Fruit fly (Drosophila melanogaster) whole organism, embryonic: Measurements from ENCODE around the gene plum.

Experiments
- ATbp ChIP-seq: fragments of 200-800 bp; sonication (Bioruptor generic); optimal IDR thresholded peaks from 2 replicates; lab custom pipeline; 2017; ENCODE audit warnings: missing biosample characterization, mild to moderate bottlenecking, missing genetic modification characterization, missing genetic modification reagents
- Adf1 ChIP-seq: fragments of 200-800 bp; sonication (Bioruptor generic); IDR thresholded peaks from 2 replicates; pipeline ENCODE4 v1.3.6; 2022; ENCODE audit warnings: missing biosample characterization, missing genetic modification characterization
- Antp ChIP-seq: fragments of 200-800 bp; sonication (Bioruptor generic); optimal IDR thresholded peaks from 3 replicates; lab custom pipeline; 2016; ENCODE audit warnings: missing biosample characterization, missing genetic modification characterization
- CG10431 ChIP-seq: fragments of 200-800 bp; sonication (Bioruptor generic); optimal IDR thresholded peaks from 3 replicates; lab custom pipeline; 2018; ENCODE audit warnings: missing biosample characterization, mild to moderate bottlenecking, missing genetic modification characterization
- CG10543 ChIP-seq: fragments of 200-800 bp; sonication (Bioruptor generic); optimal IDR thresholded peaks from 3 replicates; lab custom pipeline; 2017; ENCODE audit warnings: missing biosample characterization, mild to moderate bottlenecking, missing genetic modification characterization, moderate library complexity
- CG12219 ChIP-seq: fragments of 200-800 bp; sonication (Bioruptor generic); optimal IDR thresholded peaks from 3 replicates; lab custom pipeline; 2018; ENCODE audit warnings: missing biosample characterization, mild to moderate bottlenecking, missing genetic modification characterization
- CG1603 ChIP-seq: fragments of 200-800 bp; sonication (Bioruptor generic); optimal IDR thresholded peaks from 2 replicates; lab custom pipeline; 2019; ENCODE audit warnings: missing biosample characterization, mild to moderate bottlenecking, missing genetic modification characterization, moderate library complexity
- CG16863 ChIP-seq: fragments of 200-800 bp; sonication (Bioruptor generic); optimal IDR thresholded peaks from 3 replicates; lab custom pipeline; 2016; ENCODE audit warnings: missing biosample characterization, missing genetic modification characterization
- CG17359 ChIP-seq: fragments of 200-800 bp; sonication (Bioruptor generic); optimal IDR thresholded peaks from 3 replicates; lab custom pipeline; 2018; ENCODE audit warnings: missing biosample characterization, mild to moderate bottlenecking, missing genetic modification characterization, moderate library complexity
- CG17802 ChIP-seq: fragments of 200-800 bp; sonication (Bioruptor generic); optimal IDR thresholded peaks from 2 replicates; lab custom pipeline; 2018; ENCODE audit warnings: missing biosample characterization, mild to moderate bottlenecking, missing genetic modification characterization, moderate library complexity
- CG17912 ChIP-seq: fragments of 200-800 bp; sonication (Bioruptor generic); optimal IDR thresholded peaks from 2 replicates; lab custom pipeline; 2018; ENCODE audit warnings: missing biosample characterization, mild to moderate bottlenecking, missing genetic modification characterization
- CG2678 ChIP-seq: fragments of 200-800 bp; sonication (Bioruptor generic); optimal IDR thresholded peaks from 3 replicates; lab custom pipeline; 2019; ENCODE audit warnings: missing biosample characterization, mild to moderate bottlenecking, missing genetic modification characterization, moderate library complexity
- CG6791 ChIP-seq: fragments of 200-800 bp; sonication (Bioruptor generic); IDR thresholded peaks from 3 replicates; pipeline ENCODE4 v1.3.6; 2022; ENCODE audit warnings: missing biosample characterization, missing genetic modification characterization; ENCODE audit not compliant: partially characterized antibody
- CG6854 ChIP-seq: fragments of 200-800 bp; sonication (Bioruptor generic); optimal IDR thresholded peaks from 3 replicates; lab custom pipeline; 2017; ENCODE audit warnings: missing biosample characterization, mild to moderate bottlenecking, missing genetic modification characterization
- CG7271 ChIP-seq: fragments of 200-800 bp; sonication (Bioruptor generic); optimal IDR thresholded peaks from 2 replicates; lab custom pipeline; 2018; ENCODE audit warnings: missing biosample characterization, mild to moderate bottlenecking, missing genetic modification characterization, moderate library complexity
- CG7357 ChIP-seq: fragments of 200-800 bp; sonication (Bioruptor generic); IDR thresholded peaks from 3 replicates; pipeline ENCODE4 v1.3.6; 2022; ENCODE audit warnings: missing biosample characterization, missing genetic modification characterization
- CG9727 ChIP-seq: fragments of 200-800 bp; sonication (Bioruptor generic); optimal IDR thresholded peaks from 3 replicates; lab custom pipeline; 2017; ENCODE audit warnings: missing biosample characterization, mild to moderate bottlenecking, missing genetic modification characterization
- CG9817 ChIP-seq: fragments of 200-800 bp; sonication (Bioruptor generic); optimal IDR thresholded peaks from 2 replicates; lab custom pipeline; 2018; ENCODE audit warnings: missing biosample characterization, mild to moderate bottlenecking, missing genetic modification characterization, moderate library complexity
- CG9876 ChIP-seq: fragments of 200-800 bp; sonication (Bioruptor generic); optimal IDR thresholded peaks from 2 replicates; lab custom pipeline; 2016; ENCODE audit warnings: missing biosample characterization, missing genetic modification characterization
- Doc3 ChIP-seq: fragments of 200-800 bp; sonication (Bioruptor generic); IDR thresholded peaks from 3 replicates; pipeline ENCODE4 v1.3.6; 2022; ENCODE audit warnings: missing biosample characterization, missing genetic modification characterization; ENCODE audit not compliant: partially characterized antibody
- E2f2 ChIP-seq: fragments of 200-800 bp; sonication (Bioruptor generic); IDR thresholded peaks from 2 replicates; pipeline ENCODE4 v1.3.6; 2022; ENCODE audit warnings: missing biosample characterization, missing genetic modification characterization
- Fer1 ChIP-seq: fragments of 200-800 bp; sonication (Bioruptor generic); optimal IDR thresholded peaks from 2 replicates; lab custom pipeline; 2017; ENCODE audit warnings: missing biosample characterization, mild to moderate bottlenecking, missing genetic modification characterization
- HLH54F ChIP-seq: fragments of 200-800 bp; sonication (Bioruptor generic); optimal IDR thresholded peaks from 3 replicates; lab custom pipeline; 2016; ENCODE audit warnings: missing biosample characterization, missing genetic modification characterization
- PHDP ChIP-seq: fragments of 200-800 bp; sonication (Bioruptor generic); optimal IDR thresholded peaks from 3 replicates; lab custom pipeline; 2018; ENCODE audit warnings: missing biosample characterization, mild to moderate bottlenecking, missing genetic modification characterization, moderate library complexity
- Scr ChIP-seq: fragments of 200-800 bp; sonication (Bioruptor generic); IDR thresholded peaks from 2 replicates; pipeline ENCODE4 v1.3.6; 2022; ENCODE audit warnings: missing biosample characterization, missing genetic modification characterization; ENCODE audit not compliant: partially characterized antibody
- Spps ChIP-seq: fragments of 200-800 bp; sonication (Bioruptor generic); optimal IDR thresholded peaks from 2 replicates; lab custom pipeline; 2018; ENCODE audit warnings: missing biosample characterization, mild to moderate bottlenecking, missing genetic modification characterization
- Stat92E ChIP-seq, 3 experiments: fragments of >200 bp in 2 of 3; fragments of 200-800 bp in 1 of 3; sonication (Bioruptor generic) in 1 of 3; optimal IDR thresholded peaks; 2 replicates each; lab custom pipeline; 2017 to 2019; ENCODE audit warnings: missing biosample characterization in 3 of 3, missing genetic modification characterization in 3 of 3, mild to moderate bottlenecking in 1 of 3, moderate library complexity in 1 of 3
- Xbp1 ChIP-seq: fragments of 200-800 bp; sonication (Bioruptor generic); optimal IDR thresholded peaks from 3 replicates; lab custom pipeline; 2016; ENCODE audit warnings: missing biosample characterization, mild to moderate bottlenecking, missing genetic modification characterization
- abd-A ChIP-seq: fragments of 200-800 bp; sonication (Bioruptor generic); optimal IDR thresholded peaks from 3 replicates; lab custom pipeline; 2019; ENCODE audit warnings: missing biosample characterization, mild to moderate bottlenecking, missing genetic modification characterization, moderate library complexity
- aop ChIP-seq: fragments of 200-800 bp; sonication (Bioruptor generic); IDR thresholded peaks from 2 replicates; pipeline ENCODE4 v1.3.6; 2022; ENCODE audit warnings: missing biosample characterization, missing genetic modification characterization
- ara ChIP-seq: fragments of 200-800 bp; sonication (Bioruptor generic); IDR thresholded peaks from 2 replicates; pipeline ENCODE4 v1.3.6; 2022; ENCODE audit warnings: missing biosample characterization, missing genetic modification characterization
- bsh ChIP-seq, 2 experiments: fragments of 200-800 bp; sonication (Bioruptor generic); optimal IDR thresholded peaks; 2 replicates each; lab custom pipeline; 2017 to 2018; ENCODE audit warnings: mild to moderate bottlenecking in 2 of 2, missing biosample characterization in 2 of 2, missing genetic modification characterization in 2 of 2, moderate library complexity in 1 of 2
- btn ChIP-seq: fragments of 200-800 bp; sonication (Bioruptor generic); optimal IDR thresholded peaks from 2 replicates; lab custom pipeline; 2016; ENCODE audit warnings: missing biosample characterization, missing genetic modification characterization
- cato ChIP-seq: fragments of 200-800 bp; sonication (Bioruptor generic); optimal IDR thresholded peaks from 2 replicates; lab custom pipeline; 2016; ENCODE audit warnings: missing biosample characterization, missing genetic modification characterization, borderline replicate concordance
- chinmo ChIP-seq: fragments of 200-800 bp; sonication (Bioruptor generic); IDR thresholded peaks from 4 replicates; pipeline ENCODE4 v1.3.6; 2022; ENCODE audit warnings: missing biosample characterization, missing genetic modification characterization; ENCODE audit not compliant: partially characterized antibody
- ci ChIP-seq: fragments of 200-800 bp; sonication (Bioruptor generic); IDR thresholded peaks from 3 replicates; pipeline ENCODE4 v1.3.6; 2022; ENCODE audit warnings: missing biosample characterization, missing genetic modification characterization
- dan ChIP-seq: fragments of 200-800 bp; sonication (Bioruptor generic); IDR thresholded peaks from 2 replicates; pipeline ENCODE4 v1.3.6; 2022; ENCODE audit warnings: missing biosample characterization, missing genetic modification characterization
- emc ChIP-seq: fragments of 200-800 bp; sonication (Bioruptor generic); optimal IDR thresholded peaks from 2 replicates; lab custom pipeline; 2016; ENCODE audit warnings: missing biosample characterization, missing genetic modification characterization
- gt ChIP-seq: fragments of 200-800 bp; sonication (Bioruptor generic); IDR thresholded peaks from 2 replicates; pipeline ENCODE4 v1.3.6; 2022; ENCODE audit warnings: missing biosample characterization, missing genetic modification characterization
- ham ChIP-seq: fragments of 200-800 bp; sonication (Bioruptor generic); IDR thresholded peaks from 2 replicates; pipeline ENCODE4 v1.3.6; 2022; ENCODE audit warnings: missing biosample characterization, missing genetic modification characterization
- mam ChIP-seq: fragments of 200-800 bp; sonication (Bioruptor generic); optimal IDR thresholded peaks from 3 replicates; lab custom pipeline; 2016; ENCODE audit warnings: missing biosample characterization, missing genetic modification characterization
- nerfin-2 ChIP-seq: fragments of 200-800 bp; sonication (Bioruptor generic); IDR thresholded peaks from 2 replicates; pipeline ENCODE4 v1.3.6; 2022; ENCODE audit warnings: missing biosample characterization, missing genetic modification characterization; ENCODE audit not compliant: partially characterized antibody
- pita ChIP-seq: fragments of 200-800 bp; sonication (Bioruptor generic); optimal IDR thresholded peaks from 2 replicates; lab custom pipeline; 2017; ENCODE audit warnings: missing biosample characterization, mild to moderate bottlenecking, missing genetic modification characterization
- pum ChIP-seq: fragments of 200-800 bp; sonication (Bioruptor generic); optimal IDR thresholded peaks from 2 replicates; lab custom pipeline; 2016; ENCODE audit warnings: missing biosample characterization, missing genetic modification characterization
- sc ChIP-seq, 3 experiments: fragments of >200 bp in 2 of 3; fragments of 200-800 bp in 1 of 3; sonication (Bioruptor generic) in 1 of 3; optimal IDR thresholded peaks; 2 replicates in 2 of 3; 3 replicates in 1 of 3; lab custom pipeline; 2017; ENCODE audit warnings: mild to moderate bottlenecking in 1 of 3, missing biosample characterization in 1 of 3, missing genetic modification characterization in 1 of 3, missing genetic modification reagents in 1 of 3
- seq ChIP-seq: fragments of 200-800 bp; sonication (Bioruptor generic); IDR thresholded peaks from 2 replicates; pipeline ENCODE4 v1.3.6; 2022; ENCODE audit warnings: missing biosample characterization, missing genetic modification characterization
- sug ChIP-seq: fragments of 200-800 bp; optimal IDR thresholded peaks from 2 replicates; lab custom pipeline; 2019; ENCODE audit warnings: missing biosample characterization, mild to moderate bottlenecking, missing genetic modification characterization, moderate library complexity
- unpg ChIP-seq: fragments of 200-800 bp; sonication (Bioruptor generic); optimal IDR thresholded peaks from 3 replicates; lab custom pipeline; 2018; ENCODE audit warnings: missing biosample characterization, mild to moderate bottlenecking, missing genetic modification characterization, moderate library complexity
- wek ChIP-seq: fragments of 200-800 bp; sonication (Bioruptor generic); optimal IDR thresholded peaks from 3 replicates; lab custom pipeline; 2018; ENCODE audit warnings: missing biosample characterization, mild to moderate bottlenecking, missing genetic modification characterization, moderate library complexity

Gene plum

DNA sequence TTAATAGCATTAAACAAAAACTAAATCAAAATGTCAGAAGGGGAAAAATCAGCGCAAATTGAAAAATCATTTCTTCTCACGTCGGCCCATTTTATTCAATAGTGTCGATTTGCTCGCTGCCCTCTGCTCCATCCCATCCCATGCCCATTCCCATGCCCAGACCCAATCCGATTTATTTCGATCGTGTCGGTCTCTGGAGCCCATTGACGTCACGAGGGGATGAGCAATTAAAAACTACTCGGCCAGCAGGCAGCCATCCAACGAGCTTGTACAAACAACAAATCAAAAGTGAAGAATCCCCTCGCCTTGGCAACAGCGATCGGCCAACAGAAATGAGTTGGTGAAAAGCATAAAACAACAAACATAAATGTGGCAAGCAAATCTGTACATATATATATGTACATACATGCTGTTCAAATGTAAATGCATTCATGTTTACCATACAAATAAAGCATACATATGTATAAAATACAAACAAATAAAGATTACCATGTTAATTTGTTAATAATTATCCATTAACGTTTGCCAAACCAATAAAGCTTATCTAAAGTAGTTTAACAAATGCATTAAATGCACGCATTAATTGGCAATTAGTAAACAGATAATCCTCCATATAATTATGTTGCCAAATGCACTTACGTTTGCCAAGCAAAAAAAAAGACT, 14.7 kb upstream of the plum start (continued):
- TF ChIP-seq CG17802 (tag; lab: Kevin White, UChicago): no peak
- no peak for TF ChIP-seq Antp
- peak; percentile 2 for TF ChIP-seq ATbp (GFP tag; lab: Kevin White, UChicago)
- no peak for TF ChIP-seq CG6854 (GFP tag; lab: Kevin White, UChicago)
- TF ChIP-seq CG17912: no peak
- TF ChIP-seq CG9876 (GFP tag; lab: Kevin White, UChicago): no peak
- peak; percentile 23 for TF ChIP-seq CG17359
- peak; percentile 52 for TF ChIP-seq abd-A (tag; lab: Kevin White, UChicago)
- TF ChIP-seq CG7357: no peak
- TF ChIP-seq sug (tag; lab: Kevin White, UChicago): no peak
- no peak for TF ChIP-seq ham (GFP tag; lab: Robert Waterston, UW)
- TF ChIP-seq seq (GFP tag; lab: Robert Waterston, UW): no peak
- TF ChIP-seq Fer1 (GFP tag; lab: Kevin White, UChicago): no peak
- TF ChIP-seq CG1603: peak; percentile 42
- no peak for TF ChIP-seq Adf1 (GFP tag; lab: Robert Waterston, UW)
- no peak for TF ChIP-seq mam
- TF ChIP-seq CG2678 (tag; lab: Kevin White, UChicago): peak; percentile 16
- TF ChIP-seq CG10543: peak; percentile 37
- no peak for TF ChIP-seq CG12219 (GFP tag; lab: Kevin White, UChicago)
- TF ChIP-seq HLH54F: no peak
- TF ChIP-seq CG9727 (GFP tag; lab: Kevin White, UChicago): no peak
- no peak for TF ChIP-seq aop (GFP tag; lab: Robert Waterston, UW)
- TF ChIP-seq CG16863 (GFP tag; lab: Kevin White, UChicago): no peak
- TF ChIP-seq btn: no peak
- no peak for TF ChIP-seq CG10431 (GFP tag; lab: Kevin White, UChicago)
- TF ChIP-seq ci (GFP tag; lab: Robert Waterston, UW): no peak
- TF ChIP-seq bsh (GFP tag; optimal IDR thresholded peaks at IDR 0.05; lab: Kevin White, UChicago): peak in 1 of 2 experiments; percentile 50
- TF ChIP-seq Doc3: no peak
- no peak for TF ChIP-seq pum
- no peak for TF ChIP-seq CG7271 (tag; lab: Kevin White, UChicago)
- TF ChIP-seq ara (GFP tag; lab: Robert Waterston, UW): no peak
- no peak for TF ChIP-seq gt
- TF ChIP-seq CG6791 (GFP tag; lab: Robert Waterston, UW): no peak
- no peak for TF ChIP-seq wek (GFP tag; lab: Kevin White, UChicago)
- TF ChIP-seq nerfin-2 (GFP tag; lab: Robert Waterston, UW): no peak
- TF ChIP-seq CG9817 (tag; lab: Kevin White, UChicago): no peak
- no peak for TF ChIP-seq Stat92E (GFP tag; optimal IDR thresholded peaks at IDR 0.05; lab: Kevin White, UChicago)
- no peak for TF ChIP-seq cato (GFP tag; lab: Kevin White, UChicago)
- no peak for TF ChIP-seq chinmo (GFP tag; lab: Robert Waterston, UW)
- no peak for TF ChIP-seq Scr
- no peak for TF ChIP-seq dan (GFP tag; lab: Robert Waterston, UW)
- no peak for TF ChIP-seq emc
- no peak for TF ChIP-seq pita (GFP tag; lab: Kevin White, UChicago)
- TF ChIP-seq sc (optimal IDR thresholded peaks at IDR 0.05; lab: Kevin White, UChicago): no peak
- TF ChIP-seq sc (GFP tag; optimal IDR thresholded peaks at IDR 0.05; lab: Kevin White, UChicago): peak; percentile 30
- no peak for TF ChIP-seq E2f2
- TF ChIP-seq Spps (tag; lab: Kevin White, UChicago): no peak
- peak; percentile 12 for TF ChIP-seq unpg (GFP tag; lab: Kevin White, UChicago)
- TF ChIP-seq PHDP (tag; lab: Kevin White, UChicago): peak; percentile 14
- TF ChIP-seq Xbp1: no peak
